Fruit fly (Drosophila melanogaster) whole organism, embryonic: Measurements from ENCODE around the gene CG11842.

Experiments
- CG13287 ChIP-seq: fragments of 200-800 bp; sonication (Bioruptor generic); IDR thresholded peaks from 2 replicates; pipeline ENCODE4 v1.3.6; 2022; ENCODE audit warnings: missing biosample characterization, missing genetic modification characterization; ENCODE audit not compliant: partially characterized antibody
- CG17912 ChIP-seq: fragments of 200-800 bp; sonication (Bioruptor generic); optimal IDR thresholded peaks from 2 replicates; lab custom pipeline; 2018; ENCODE audit warnings: missing biosample characterization, mild to moderate bottlenecking, missing genetic modification characterization
- Med ChIP-seq: fragments of 200-800 bp; sonication (Bioruptor generic); peaks from one replicate; lab custom pipeline; 2016; ENCODE audit warnings: missing biosample characterization, missing genetic modification characterization, mild to moderate bottlenecking, inconsistent platforms, moderate library complexity
- Myb ChIP-seq: fragments of 200-800 bp; sonication (Bioruptor generic); optimal IDR thresholded peaks from 2 replicates; lab custom pipeline; 2016; ENCODE audit warnings: missing biosample characterization, missing genetic modification characterization
- Sox100B ChIP-seq: fragments of 200-800 bp; sonication (Bioruptor generic); optimal IDR thresholded peaks from 3 replicates; lab custom pipeline; 2018; ENCODE audit warnings: missing biosample characterization, mild to moderate bottlenecking, missing genetic modification characterization
- aop ChIP-seq: fragments of 200-800 bp; sonication (Bioruptor generic); IDR thresholded peaks from 2 replicates; pipeline ENCODE4 v1.3.6; 2022; ENCODE audit warnings: missing biosample characterization, missing genetic modification characterization
- bsh ChIP-seq, 2 experiments: fragments of 200-800 bp; sonication (Bioruptor generic); optimal IDR thresholded peaks; 2 replicates each; lab custom pipeline; 2017 to 2018; ENCODE audit warnings: mild to moderate bottlenecking in 2 of 2, missing biosample characterization in 2 of 2, missing genetic modification characterization in 2 of 2, moderate library complexity in 1 of 2
- chm ChIP-seq: fragments of 200-800 bp; sonication (Bioruptor generic); IDR thresholded peaks from 2 replicates; pipeline ENCODE4 v1.3.6; 2022; ENCODE audit warnings: missing biosample characterization, missing genetic modification characterization
- jumu ChIP-seq: fragments of 200-800 bp; sonication (Bioruptor generic); optimal IDR thresholded peaks from 3 replicates; lab custom pipeline; 2016; ENCODE audit warnings: missing biosample characterization, missing genetic modification characterization
- klu ChIP-seq: fragments of 200-800 bp; sonication (Bioruptor generic); IDR thresholded peaks from 2 replicates; pipeline ENCODE4 v1.3.6; 2022; ENCODE audit warnings: missing biosample characterization, missing genetic modification characterization
- shn ChIP-seq: fragments of 200-800 bp; sonication (Bioruptor generic); optimal IDR thresholded peaks from 3 replicates; lab custom pipeline; 2016; ENCODE audit warnings: missing biosample characterization, missing genetic modification characterization
- z ChIP-seq: fragments of 200-800 bp; sonication (Bioruptor generic); IDR thresholded peaks from 3 replicates; pipeline ENCODE4 v1.3.6; 2022; ENCODE audit warnings: missing biosample characterization, missing genetic modification characterization

- no peak for TF ChIP-seq klu (GFP tag; lab: Robert Waterston, UW)
- peak in 1 of 2 experiments; percentile 4 for TF ChIP-seq bsh (GFP tag; optimal IDR thresholded peaks at IDR 0.05; lab: Kevin White, UChicago)
- TF ChIP-seq chm (GFP tag; lab: Robert Waterston, UW), result no peak
- no peak for TF ChIP-seq Sox100B (GFP tag; lab: Kevin White, UChicago)
- no peak for TF ChIP-seq CG17912
- peak; percentile 40 for TF ChIP-seq Med (GFP tag; lab: Kevin White, UChicago)
- TF ChIP-seq CG13287, result no peak
- TF ChIP-seq Myb, result no peak
- TF ChIP-seq z (GFP tag; lab: Robert Waterston, UW), result no peak
- TF ChIP-seq jumu (GFP tag; lab: Kevin White, UChicago), result no peak
- TF ChIP-seq shn, result no peak
- TF ChIP-seq aop (GFP tag; lab: Robert Waterston, UW), result no peak
Observed at dm6 chr3R:29075631-29076398, 23.3 kb downstream of the CG11842 start.
